Fruit fly (Drosophila melanogaster) whole organism, embryonic: ENCODE results near the gene CG44838.

ENCODE experiments used
- Antp ChIP-seq: fragments of 200-800 bp; sonication (Bioruptor generic); optimal IDR thresholded peaks from 3 replicates; lab custom pipeline; 2016; ENCODE audit warnings: missing biosample characterization, missing genetic modification characterization
- Atf6 ChIP-seq: fragments of 200-800 bp; sonication (Bioruptor generic); IDR thresholded peaks from 2 replicates; pipeline ENCODE4 v1.3.6; 2022; ENCODE audit warnings: missing biosample characterization, missing genetic modification characterization
- B-H1 ChIP-seq: fragments of 200-800 bp; sonication (Bioruptor generic); IDR thresholded peaks from 3 replicates; pipeline ENCODE4 v1.3.6; 2022; ENCODE audit warnings: missing biosample characterization, missing genetic modification characterization
- Bdp1 ChIP-seq: fragments of 200-800 bp; sonication (Bioruptor generic); optimal IDR thresholded peaks from 3 replicates; lab custom pipeline; 2016; ENCODE audit warnings: missing biosample characterization, missing genetic modification characterization
- CG10321 ChIP-seq: fragments of 200-800 bp; sonication (Bioruptor generic); IDR thresholded peaks from 2 replicates; pipeline ENCODE4 v1.3.6; 2022; ENCODE audit warnings: missing biosample characterization, missing genetic modification characterization
- CG11696 ChIP-seq: fragments of 200-800 bp; sonication (Bioruptor generic); IDR thresholded peaks from 2 replicates; pipeline ENCODE4 v1.3.6; 2022; ENCODE audit warnings: missing biosample characterization, missing genetic modification characterization
- CG15011 ChIP-seq: fragments of 200-800 bp; sonication (Bioruptor generic); optimal IDR thresholded peaks from 3 replicates; lab custom pipeline; 2018; ENCODE audit warnings: missing biosample characterization, mild to moderate bottlenecking, missing genetic modification characterization
- CG1602 ChIP-seq: fragments of 200-800 bp; sonication (Bioruptor generic); optimal IDR thresholded peaks from 3 replicates; lab custom pipeline; 2016; ENCODE audit warnings: missing biosample characterization, missing genetic modification characterization
- CG17328 ChIP-seq: fragments of 200-800 bp; sonication (Bioruptor generic); IDR thresholded peaks from 2 replicates; pipeline ENCODE4 v1.3.6; 2022; ENCODE audit warnings: missing biosample characterization, missing genetic modification characterization
- CG2116 ChIP-seq: fragments of 200-800 bp; sonication (Bioruptor generic); optimal IDR thresholded peaks from 3 replicates; lab custom pipeline; 2018; ENCODE audit warnings: missing biosample characterization, mild to moderate bottlenecking, missing genetic modification characterization
- CG33213 ChIP-seq: fragments of 200-800 bp; sonication (Bioruptor generic); optimal IDR thresholded peaks from 3 replicates; lab custom pipeline; 2016; ENCODE audit warnings: missing biosample characterization, missing genetic modification characterization
- CG3407 ChIP-seq: fragments of 200-800 bp; sonication (Bioruptor generic); optimal IDR thresholded peaks from 2 replicates; lab custom pipeline; 2018; ENCODE audit warnings: missing biosample characterization, mild to moderate bottlenecking, missing genetic modification characterization
- CG4328 ChIP-seq: fragments of 200-800 bp; sonication (Bioruptor generic); optimal IDR thresholded peaks from 3 replicates; lab custom pipeline; 2017; ENCODE audit warnings: missing biosample characterization, missing genetic modification reagents, missing genetic modification characterization
- CG4617 ChIP-seq: fragments of 200-800 bp; sonication (Bioruptor generic); optimal IDR thresholded peaks from 3 replicates; lab custom pipeline; 2016; ENCODE audit warnings: missing biosample characterization, missing genetic modification characterization, borderline replicate concordance
- CG4730 ChIP-seq: fragments of 200-800 bp; sonication (Bioruptor generic); IDR thresholded peaks from 2 replicates; pipeline ENCODE4 v1.3.6; 2022; ENCODE audit warnings: missing biosample characterization, missing genetic modification characterization
- CG7839 ChIP-seq: fragments of 200-800 bp; sonication (Bioruptor generic); optimal IDR thresholded peaks from 3 replicates; lab custom pipeline; 2018; ENCODE audit warnings: missing biosample characterization, mild to moderate bottlenecking, missing genetic modification characterization, moderate library complexity
- CG8478 ChIP-seq: fragments of >200 bp; optimal IDR thresholded peaks from 2 replicates; lab custom pipeline; 2018
- CG8944 ChIP-seq: fragments of 200-800 bp; sonication (Bioruptor generic); optimal IDR thresholded peaks from 3 replicates; lab custom pipeline; 2016; ENCODE audit warnings: missing biosample characterization, missing genetic modification characterization
- CG9437 ChIP-seq: fragments of 200-800 bp; sonication (Bioruptor generic); optimal IDR thresholded peaks from 2 replicates; lab custom pipeline; 2018; ENCODE audit warnings: missing biosample characterization, mild to moderate bottlenecking, missing genetic modification characterization
- CoRest ChIP-seq: fragments of 200-800 bp; sonication (Bioruptor generic); optimal IDR thresholded peaks from 3 replicates; lab custom pipeline; 2018; ENCODE audit warnings: missing biosample characterization, mild to moderate bottlenecking, missing genetic modification characterization, moderate library complexity
- D ChIP-seq, 2 experiments: fragments of 200-800 bp in 1 of 2; fragments of >200 bp in 1 of 2; sonication (Bioruptor generic) in 1 of 2; optimal IDR thresholded peaks; 2 replicates in 1 of 2; 3 replicates in 1 of 2; lab custom pipeline; 2017; ENCODE audit warnings: mild to moderate bottlenecking in 1 of 2, missing biosample characterization in 1 of 2, missing genetic modification characterization in 1 of 2, missing genetic modification reagents in 1 of 2
- Eip74EF ChIP-seq, 2 experiments: fragments of 200-800 bp in 1 of 2; fragments of >200 bp in 1 of 2; sonication (Bioruptor generic) in 1 of 2; optimal IDR thresholded peaks; 2 replicates each; lab custom pipeline; 2017 to 2019; ENCODE audit warnings: missing biosample characterization in 2 of 2, missing genetic modification characterization in 2 of 2, mild to moderate bottlenecking in 1 of 2, moderate library complexity in 1 of 2
- Ets97D ChIP-seq: fragments of 200-800 bp; sonication (Bioruptor generic); optimal IDR thresholded peaks from 3 replicates; lab custom pipeline; 2016; ENCODE audit warnings: missing biosample characterization, missing genetic modification characterization
- H2.0 ChIP-seq: fragments of 200-800 bp; sonication (Bioruptor generic); IDR thresholded peaks from 2 replicates; pipeline ENCODE4 v1.3.6; 2022; ENCODE audit warnings: missing biosample characterization, missing genetic modification characterization
- HLH4C ChIP-seq: fragments of 200-800 bp; sonication (Bioruptor generic); IDR thresholded peaks from 3 replicates; pipeline ENCODE4 v1.3.6; 2022; ENCODE audit warnings: missing biosample characterization, missing genetic modification characterization; ENCODE audit not compliant: partially characterized antibody
- HmgZ ChIP-seq: fragments of 200-800 bp; sonication (Bioruptor generic); optimal IDR thresholded peaks from 2 replicates; lab custom pipeline; 2018; ENCODE audit warnings: missing biosample characterization, mild to moderate bottlenecking, missing genetic modification characterization
- Hsf ChIP-seq: fragments of 200-800 bp; sonication (Bioruptor generic); optimal IDR thresholded peaks from 3 replicates; lab custom pipeline; 2016; ENCODE audit warnings: missing biosample characterization, missing genetic modification characterization
- Max ChIP-seq: fragments of 200-800 bp; sonication (Bioruptor generic); optimal IDR thresholded peaks from 2 replicates; lab custom pipeline; 2016; ENCODE audit warnings: missing biosample characterization, mild to moderate bottlenecking, missing genetic modification characterization
- NK7.1 ChIP-seq: fragments of 200-800 bp; sonication (Bioruptor generic); optimal IDR thresholded peaks from 3 replicates; lab custom pipeline; 2016; ENCODE audit warnings: missing biosample characterization, missing genetic modification characterization
- Rfx ChIP-seq: fragments of 200-800 bp; sonication (Bioruptor generic); IDR thresholded peaks from 2 replicates; pipeline ENCODE4 v1.3.6; 2022; ENCODE audit warnings: missing biosample characterization, missing genetic modification characterization
- Tbp ChIP-seq: fragments of >200 bp; optimal IDR thresholded peaks from 2 replicates; lab custom pipeline; 2018; ENCODE audit warnings: missing biosample characterization, missing genetic modification characterization
- Trl ChIP-seq, 3 experiments: fragments of >200 bp in 2 of 3; fragments of 200-800 bp in 1 of 3; sonication (Bioruptor generic) in 1 of 3; optimal IDR thresholded peaks; 2 replicates in 1 of 3; 3 replicates in 2 of 3; lab custom pipeline; 2016 to 2017; ENCODE audit warnings: missing biosample characterization in 1 of 3, missing genetic modification characterization in 1 of 3
- Vsx1 ChIP-seq: fragments of 200-800 bp; sonication (Bioruptor generic); optimal IDR thresholded peaks from 2 replicates; lab custom pipeline; 2017; ENCODE audit warnings: missing biosample characterization, mild to moderate bottlenecking, missing genetic modification characterization, missing genetic modification reagents
- al ChIP-seq: fragments of 200-800 bp; sonication (Bioruptor generic); IDR thresholded peaks from 2 replicates; pipeline ENCODE4 v1.3.6; 2022; ENCODE audit warnings: missing biosample characterization, missing genetic modification characterization
- bbx ChIP-seq: fragments of 200-800 bp; sonication (Bioruptor generic); IDR thresholded peaks from 2 replicates; pipeline ENCODE4 v1.3.6; 2022; ENCODE audit warnings: missing biosample characterization, missing genetic modification characterization; ENCODE audit not compliant: partially characterized antibody
- btn ChIP-seq: fragments of 200-800 bp; sonication (Bioruptor generic); optimal IDR thresholded peaks from 2 replicates; lab custom pipeline; 2016; ENCODE audit warnings: missing biosample characterization, missing genetic modification characterization
- cg ChIP-seq: fragments of 200-800 bp; sonication (Bioruptor generic); optimal IDR thresholded peaks from 3 replicates; lab custom pipeline; 2019; ENCODE audit warnings: missing biosample characterization, mild to moderate bottlenecking, missing genetic modification characterization, moderate library complexity
- chm ChIP-seq: fragments of 200-800 bp; sonication (Bioruptor generic); IDR thresholded peaks from 2 replicates; pipeline ENCODE4 v1.3.6; 2022; ENCODE audit warnings: missing biosample characterization, missing genetic modification characterization
- en ChIP-seq: fragments of 200-800 bp; sonication (Bioruptor generic); optimal IDR thresholded peaks from 2 replicates; lab custom pipeline; 2016; ENCODE audit warnings: missing biosample characterization, missing genetic modification characterization
- ftz-f1 ChIP-seq: fragments of 200-800 bp; sonication (Bioruptor generic); optimal IDR thresholded peaks from 2 replicates; lab custom pipeline; 2016; ENCODE audit warnings: missing biosample characterization, missing genetic modification characterization
- gfzf ChIP-seq: fragments of 200-800 bp; sonication (Bioruptor generic); optimal IDR thresholded peaks from 2 replicates; lab custom pipeline; 2016; ENCODE audit warnings: missing biosample characterization, mild to moderate bottlenecking, missing genetic modification characterization, moderate library complexity
- gsb ChIP-seq: fragments of 200-800 bp; sonication (Bioruptor generic); IDR thresholded peaks from 2 replicates; pipeline ENCODE4 v1.3.6; 2022; ENCODE audit warnings: missing biosample characterization, missing genetic modification characterization
- hbn ChIP-seq: fragments of 200-800 bp; sonication (Bioruptor generic); IDR thresholded peaks from 2 replicates; pipeline ENCODE4 v1.3.6; 2022; ENCODE audit warnings: missing biosample characterization, missing genetic modification characterization; ENCODE audit not compliant: partially characterized antibody
- ind ChIP-seq: fragments of 200-800 bp; sonication (Bioruptor generic); optimal IDR thresholded peaks from 3 replicates; lab custom pipeline; 2016; ENCODE audit warnings: missing biosample characterization, missing genetic modification characterization
- ken ChIP-seq: fragments of 200-800 bp; sonication (Bioruptor generic); IDR thresholded peaks from 3 replicates; pipeline ENCODE4 v1.3.6; 2022; ENCODE audit warnings: missing biosample characterization, missing genetic modification characterization
- lola ChIP-seq, 3 experiments: fragments of >200 bp in 2 of 3; fragments of 200-800 bp in 1 of 3; sonication (Bioruptor generic) in 1 of 3; optimal IDR thresholded peaks; 2 replicates each; lab custom pipeline; 2017 to 2019; ENCODE audit warnings: missing biosample characterization in 3 of 3, missing genetic modification characterization in 3 of 3, mild to moderate bottlenecking in 1 of 3, moderate library complexity in 1 of 3
- nom ChIP-seq: fragments of 200-800 bp; sonication (Bioruptor generic); optimal IDR thresholded peaks from 2 replicates; lab custom pipeline; 2017; ENCODE audit warnings: missing biosample characterization, missing genetic modification characterization, mild to moderate bottlenecking, moderate library complexity, missing genetic modification reagents
- scrt ChIP-seq: fragments of 200-800 bp; sonication (Bioruptor generic); optimal IDR thresholded peaks from 2 replicates; lab custom pipeline; 2018; ENCODE audit warnings: missing biosample characterization, mild to moderate bottlenecking, missing genetic modification characterization, moderate library complexity
- sima ChIP-seq: fragments of 200-800 bp; sonication (Bioruptor generic); optimal IDR thresholded peaks from 2 replicates; lab custom pipeline; 2016; ENCODE audit warnings: missing biosample characterization, missing genetic modification characterization
- slou ChIP-seq: fragments of 200-800 bp; sonication (Bioruptor generic); optimal IDR thresholded peaks from 3 replicates; lab custom pipeline; 2016; ENCODE audit warnings: missing biosample characterization, missing genetic modification characterization

The CG44838 gene

dm6 chr3L:9446731-9447238 lies 14.1 kb upstream of the CG44838 start, which contains the start of gene CG3529 (continued):
- TF ChIP-seq HLH4C (GFP tag; lab: Robert Waterston, UW) (no peak), Hsf (no peak), CG3407 (GFP tag; lab: Kevin White, UChicago) (no peak), sima (GFP tag; lab: Kevin White, UChicago) (no peak), CG11696 (GFP tag; lab: Robert Waterston, UW) (no peak), cg (GFP tag; lab: Kevin White, UChicago) (no peak), al (GFP tag; lab: Robert Waterston, UW) (no peak), CG9437 (GFP tag; lab: Kevin White, UChicago) (no peak), NK7.1 (GFP tag; lab: Kevin White, UChicago) (no peak), B-H1 (GFP tag; lab: Robert Waterston, UW) (no peak), Bdp1 (GFP tag; lab: Kevin White, UChicago) (peak; percentile 19), hbn (GFP tag; lab: Robert Waterston, UW) (no peak), gfzf (GFP tag; lab: Kevin White, UChicago) (peak; percentile 92), nom (peak; percentile 51), CG8944 (peak; percentile 10), scrt (GFP tag; lab: Kevin White, UChicago) (peak; percentile 2), en (GFP tag; lab: Kevin White, UChicago) (no peak), HmgZ (peak; percentile 3), Vsx1 (GFP tag; lab: Kevin White, UChicago) (no peak), H2.0 (peak; percentile 27; the same call in 1 of the 2 replicates), CG8478 (lab: Kevin White, UChicago) (no peak), btn (GFP tag; lab: Kevin White, UChicago) (no peak), chm (peak; percentile 50; the same call in 1 of the 2 replicates), CG33213 (GFP tag; lab: Kevin White, UChicago) (peak; percentile 42), ken (GFP tag; lab: Robert Waterston, UW) (no peak), Eip74EF (GFP tag; optimal IDR thresholded peaks at IDR 0.05; lab: Kevin White, UChicago) (peak in 1 of 2 experiments; percentile 71), lola (GFP tag; optimal IDR thresholded peaks at IDR 0.05; lab: Kevin White, UChicago) (peak in 1 of 3 experiments; percentile 1), CG7839 (peak; percentile 8), Ets97D (GFP tag; lab: Kevin White, UChicago) (peak; percentile 67), D (optimal IDR thresholded peaks at IDR 0.05; lab: Kevin White, UChicago) (no peak), D (GFP tag; optimal IDR thresholded peaks at IDR 0.05; lab: Kevin White, UChicago) (no peak), Tbp (GFP tag; lab: Kevin White, UChicago) (no peak), ftz-f1 (GFP tag; lab: Kevin White, UChicago) (no peak), Atf6 (no peak), Max (GFP tag; lab: Kevin White, UChicago) (peak; percentile 10), gsb (GFP tag; lab: Robert Waterston, UW) (0 out of 2 replicates have a peak, but pooled peaks have one; percentile 28), CG4328 (peak; percentile 56), CG15011 (no peak), CG1602 (peak; percentile 5), bbx (GFP tag; lab: Robert Waterston, UW) (0 out of 2 replicates have a peak, but pooled peaks have one; percentile 11), ind (GFP tag; lab: Kevin White, UChicago) (no peak), CG10321 (GFP tag; lab: Robert Waterston, UW) (no peak), CG2116 (peak; percentile 53), CG4730 (GFP tag; lab: Robert Waterston, UW) (no peak), CG4617 (GFP tag; lab: Kevin White, UChicago) (peak; percentile 84), CoRest (tag; lab: Kevin White, UChicago) (peak; percentile 49), Trl (optimal IDR thresholded peaks at IDR 0.05; lab: Kevin White, UChicago) (no peak), Trl (GFP tag; optimal IDR thresholded peaks at IDR 0.05; lab: Kevin White, UChicago) (no peak), CG17328 (GFP tag; lab: Robert Waterston, UW) (no peak), Rfx (GFP tag; lab: Robert Waterston, UW) (peak; percentile 61), Antp (GFP tag; lab: Kevin White, UChicago) (no peak), slou (GFP tag; lab: Kevin White, UChicago) (no peak)
